Worm (Caenorhabditis elegans) whole organism, L4/young adult: ENCODE results near the gene suca-1.

Experiments used
- W03F9.2 ChIP-seq: fragments of 150-350 bp; optimal IDR thresholded peaks from 2 replicates; lab custom pipeline; 2014; ENCODE audit warnings: missing biosample characterization, missing genetic modification characterization
- dao-5 ChIP-seq: sonication (generic microtip); optimal IDR thresholded peaks from 2 replicates; lab custom pipeline; 2016; ENCODE audit warnings: missing genotype, missing genetic modification characterization, moderate library complexity, missing compliant biosample characterization
- him-1 ChIP-seq: sonication (generic microtip); optimal IDR thresholded peaks from 2 replicates; lab custom pipeline; 2016; ENCODE audit warnings: missing genotype, missing genetic modification reagents, missing genetic modification characterization, missing compliant biosample characterization

DNA sequence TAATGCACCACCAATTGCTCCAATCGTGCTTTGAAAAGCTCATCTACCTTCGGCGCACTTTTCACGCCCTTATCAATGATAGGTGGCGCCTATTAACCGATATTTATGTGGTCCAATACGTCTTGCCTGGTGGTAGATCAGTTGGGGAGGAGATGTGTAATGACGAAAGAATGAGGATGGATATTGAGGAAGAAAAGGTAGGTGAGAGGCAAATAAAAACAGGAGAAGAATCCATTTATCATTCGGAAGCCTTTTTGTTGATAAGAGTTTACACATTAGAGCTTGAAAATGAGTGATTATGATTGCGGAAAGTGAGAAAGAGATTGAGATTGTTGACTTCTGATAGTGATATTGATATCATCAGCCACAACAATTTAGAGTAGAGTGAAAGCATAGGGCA is 7.5 kb upstream of the suca-1 start:
- no peak for TF ChIP-seq him-1 (tag; lab: Kevin White, UChicago)
- no peak for TF ChIP-seq W03F9.2 (tag; lab: Kevin White, UChicago)
- no peak for TF ChIP-seq dao-5 (tag; lab: Kevin White, UChicago)
